Worm (Caenorhabditis elegans): Measurements from ENCODE around the gene R09E10.5.

The R09E10.5 gene

ce11 chrIV:10302203-10302602, at the start of gene R09E10.5:
R09E10.5 (minus strand) TSS chrIV:10302303.
- no peak for TF ChIP-seq peb-1 (tag; optimal IDR thresholded peaks at IDR 0.05)
- no peak for TF ChIP-seq blmp-1 (tag; optimal IDR thresholded peaks at IDR 0.05; ENCODE audit: insufficient read depth)
- no peak for TF ChIP-seq ZK546.5 (tag; optimal IDR thresholded peaks at IDR 0.05)
- no peak for TF ChIP-seq lin-13 (GFP tag; optimal IDR thresholded peaks at IDR 0.05)
- TF ChIP-seq sma-3 (GFP tag; optimal IDR thresholded peaks at IDR 0.05), result no peak
- TF ChIP-seq ceh-16 (tag; optimal IDR thresholded peaks at IDR 0.05), result no peak
- no peak for TF ChIP-seq elt-1 (tag; optimal IDR thresholded peaks at IDR 0.05)
- no peak for TF ChIP-seq C34F6.9 (tag; optimal IDR thresholded peaks at IDR 0.05)
- no peak for TF ChIP-seq alr-1 (tag; optimal IDR thresholded peaks at IDR 0.05)
- TF ChIP-seq nhr-129 (tag; optimal IDR thresholded peaks at IDR 0.05), result no peak
- TF ChIP-seq F13H6.1 (tag; optimal IDR thresholded peaks at IDR 0.05), result no peak
- no peak for TF ChIP-seq nhr-10 (tag; optimal IDR thresholded peaks at IDR 0.05)
- TF ChIP-seq gmeb-1 (tag; optimal IDR thresholded peaks at IDR 0.05), result no peak
- TF ChIP-seq nhr-77 (tag; optimal IDR thresholded peaks at IDR 0.05), result no peak
- no peak for TF ChIP-seq ztf-11 (tag; optimal IDR thresholded peaks at IDR 0.05)
- TF ChIP-seq nhr-6 (tag; optimal IDR thresholded peaks at IDR 0.05), result no peak
- TF ChIP-seq ceh-82 (tag; optimal IDR thresholded peaks at IDR 0.05), result no peak
- no peak for TF ChIP-seq mdl-1 (tag; optimal IDR thresholded peaks at IDR 0.05)

- TF ChIP-seq fos-1 (tag; optimal IDR thresholded peaks at IDR 0.05), result peak; percentile 62
- peak; percentile 70 for TF ChIP-seq blmp-1 (tag; optimal IDR thresholded peaks at IDR 0.05; ENCODE audit: insufficient read depth)
- TF ChIP-seq unc-62 (GFP tag; optimal IDR thresholded peaks at IDR 0.05), result no peak
- TF ChIP-seq crh-2 (tag; optimal IDR thresholded peaks at IDR 0.05), result peak; percentile 5
- TF ChIP-seq sma-3 (GFP tag; optimal IDR thresholded peaks at IDR 0.05), result no peak
These were observed 48.0 kb upstream of the R09E10.5 start, which contains the start of the genes unc-43 and Y43C5B.3 for ce11 chrIV:10349871-10350640. unc-43 (minus strand) TSS chrIV:10350217. Y43C5B.3 (plus strand) TSS chrIV:10350590.

ce11 chrIV:10347528-10347927, 45.4 kb upstream of the R09E10.5 start:
- TF ChIP-seq crh-2 (tag; optimal IDR thresholded peaks at IDR 0.05) (peak; percentile 67), sma-3 (GFP tag; optimal IDR thresholded peaks at IDR 0.05) (no peak)

ce11 chrIV:10346948-10347347, 44.8 kb upstream of the R09E10.5 start:
- TF ChIP-seq gmeb-1 (tag; optimal IDR thresholded peaks at IDR 0.05) (no peak), peb-1 (tag; optimal IDR thresholded peaks at IDR 0.05) (no peak), nhr-6 (tag; optimal IDR thresholded peaks at IDR 0.05) (no peak), ztf-1 (GFP tag; conservative IDR thresholded peaks at IDR 0.05) (no peak)

ce11 chrIV:10345990-10346389, 43.9 kb upstream of the R09E10.5 start:
- no peak for TF ChIP-seq nhr-12 (tag; optimal IDR thresholded peaks at IDR 0.05)
- peak; percentile 31 for TF ChIP-seq nhr-6 (tag; optimal IDR thresholded peaks at IDR 0.05)
- peak; percentile 22 for TF ChIP-seq egl-27 (tag; optimal IDR thresholded peaks at IDR 0.05)
- TF ChIP-seq ztf-1 (GFP tag; conservative IDR thresholded peaks at IDR 0.05), result no peak
- no peak for TF ChIP-seq ztf-4 (tag; optimal IDR thresholded peaks at IDR 0.05)
- peak; percentile 68 for TF ChIP-seq fos-1 (tag; optimal IDR thresholded peaks at IDR 0.05)
- TF ChIP-seq elt-1 (tag; optimal IDR thresholded peaks at IDR 0.05), result no peak
- peak; percentile 12 for TF ChIP-seq zag-1 (tag; optimal IDR thresholded peaks at IDR 0.05)
- TF ChIP-seq mdl-1 (tag; optimal IDR thresholded peaks at IDR 0.05), result no peak
- no peak for TF ChIP-seq dmd-4 (tag; optimal IDR thresholded peaks at IDR 0.05)
- TF ChIP-seq sma-3 (GFP tag; optimal IDR thresholded peaks at IDR 0.05), result peak; percentile 2
- TF ChIP-seq unc-55 (GFP tag; optimal IDR thresholded peaks at IDR 0.05), result peak; percentile 71
- no peak for TF ChIP-seq mbf-1 (tag; optimal IDR thresholded peaks at IDR 0.05)
- TF ChIP-seq snpc-4 (tag; optimal IDR thresholded peaks at IDR 0.05), result no peak
- TF ChIP-seq lin-13 (GFP tag; optimal IDR thresholded peaks at IDR 0.05), result peak; percentile 33
- TF ChIP-seq lsy-2 (tag; optimal IDR thresholded peaks at IDR 0.05), result peak; percentile 12 to 64
- TF ChIP-seq nhr-10 (tag; optimal IDR thresholded peaks at IDR 0.05), result no peak
- TF ChIP-seq C34F6.9 (tag; optimal IDR thresholded peaks at IDR 0.05), result peak; percentile 85
- TF ChIP-seq elt-3 (tag; optimal IDR thresholded peaks at IDR 0.05), result no peak
- TF ChIP-seq peb-1 (tag; optimal IDR thresholded peaks at IDR 0.05), result no peak
- TF ChIP-seq F13H6.1 (tag; optimal IDR thresholded peaks at IDR 0.05), result peak; percentile 69
- TF ChIP-seq ceh-82 (tag; optimal IDR thresholded peaks at IDR 0.05), result no peak
- TF ChIP-seq sma-9 (GFP tag; optimal IDR thresholded peaks at IDR 0.05), result peak; percentile 61
- no peak for TF ChIP-seq sma-9 (tag; optimal IDR thresholded peaks at IDR 0.05)
- no peak for TF ChIP-seq Y55F3AM.14 (GFP tag; optimal IDR thresholded peaks at IDR 0.05)
- no peak for TF ChIP-seq gmeb-1 (tag; optimal IDR thresholded peaks at IDR 0.05)
- peak; percentile 82 for TF ChIP-seq nhr-129 (tag; optimal IDR thresholded peaks at IDR 0.05)
- TF ChIP-seq crh-2 (tag; optimal IDR thresholded peaks at IDR 0.05), result peak; percentile 89
- peak; percentile 45 for TF ChIP-seq blmp-1 (tag; optimal IDR thresholded peaks at IDR 0.05; ENCODE audit: insufficient read depth)
- TF ChIP-seq nhr-25 (tag; optimal IDR thresholded peaks at IDR 0.05), result peak; percentile 52
- peak; percentile 9 for TF ChIP-seq ama-1 (optimal IDR thresholded peaks at IDR 0.05)
- TF ChIP-seq sem-4 (tag; optimal IDR thresholded peaks at IDR 0.05), result peak; percentile 40
- TF ChIP-seq mab-5 (tag; optimal IDR thresholded peaks at IDR 0.05), result no peak
- TF ChIP-seq unc-62 (GFP tag; optimal IDR thresholded peaks at IDR 0.05), result no peak
- no peak for TF ChIP-seq ZK546.5 (tag; optimal IDR thresholded peaks at IDR 0.05)
- TF ChIP-seq nhr-21 (tag; optimal IDR thresholded peaks at IDR 0.05), result peak; percentile 43
